Fruit fly (Drosophila melanogaster): ENCODE data around the gene Or67c.
A peak's percentile ranks its signal among the peaks of the same experiment; 100 is the strongest.

Or67c gene

dm6 chr3L:10271609-10272174 is 27.2 kb upstream of the Or67c start (continued):
- TF ChIP-seq E2f1 (GFP tag; IDR thresholded peaks at IDR 0.05) (no peak), Hand (GFP tag; optimal IDR thresholded peaks at IDR 0.05) (no peak), CG30431 (GFP tag; optimal IDR thresholded peaks at IDR 0.05) (no peak), CG18619 (GFP tag; optimal IDR thresholded peaks at IDR 0.05) (no peak), Drgx (GFP tag; IDR thresholded peaks at IDR 0.05) (no peak), tx (GFP tag; optimal IDR thresholded peaks at IDR 0.05) (no peak), CG15073 (GFP tag; optimal IDR thresholded peaks at IDR 0.05) (no peak), Med (GFP tag) (no peak), ara (GFP tag; IDR thresholded peaks at IDR 0.05) (no peak), CG15269 (tag; optimal IDR thresholded peaks at IDR 0.05) (no peak), jing (GFP tag; optimal IDR thresholded peaks at IDR 0.05) (no peak), CG17361 (GFP tag; IDR thresholded peaks at IDR 0.05) (no peak), gce (GFP tag; IDR thresholded peaks at IDR 0.05) (no peak), CG10959 (GFP tag; IDR thresholded peaks at IDR 0.05) (no peak), CG4854 (GFP tag; optimal IDR thresholded peaks at IDR 0.05) (no peak), tgo (GFP tag; IDR thresholded peaks at IDR 0.05) (no peak), CG5245 (GFP tag; optimal IDR thresholded peaks at IDR 0.05) (no peak), CG17802 (tag; optimal IDR thresholded peaks at IDR 0.05) (no peak), sima (GFP tag; optimal IDR thresholded peaks at IDR 0.05) (no peak), Xrp1 (GFP tag; IDR thresholded peaks at IDR 0.05) (no peak), CG2202 (tag; optimal IDR thresholded peaks at IDR 0.05) (no peak), gsb (GFP tag; IDR thresholded peaks at IDR 0.05) (no peak), pb (GFP tag; optimal IDR thresholded peaks at IDR 0.05) (no peak), lbe (GFP tag; optimal IDR thresholded peaks at IDR 0.05) (no peak), CG3847 (GFP tag; IDR thresholded peaks at IDR 0.05) (no peak), Hr51 (GFP tag; optimal IDR thresholded peaks at IDR 0.05) (no peak), lov (optimal IDR thresholded peaks at IDR 0.05) (no peak), lov (GFP tag; IDR thresholded peaks at IDR 0.05) (peak; percentile 18; the same call in 1 of the 3 replicates), Myb (GFP tag; optimal IDR thresholded peaks at IDR 0.05) (no peak), croc (GFP tag; conservative IDR thresholded peaks at IDR 0.05) (no peak), mirr (GFP tag; optimal IDR thresholded peaks at IDR 0.05) (no peak), CG18262 (tag; optimal IDR thresholded peaks at IDR 0.05) (peak; percentile 8), amos (GFP tag; IDR thresholded peaks at IDR 0.05; ENCODE audit: partially characterized antibody) (no peak), Lim3 (GFP tag; IDR thresholded peaks at IDR 0.05) (no peak), dmrt11E (tag; optimal IDR thresholded peaks at IDR 0.05) (no peak), Tbp (GFP tag; optimal IDR thresholded peaks at IDR 0.05) (no peak), aop (GFP tag; IDR thresholded peaks at IDR 0.05) (no peak), Nf-YC (tag; optimal IDR thresholded peaks at IDR 0.05) (peak; percentile 80), Rfx (GFP tag; IDR thresholded peaks at IDR 0.05) (no peak), CG11398 (GFP tag; optimal IDR thresholded peaks at IDR 0.05) (no peak), GATAe (GFP tag; conservative IDR thresholded peaks at IDR 0.05) (no peak), CG14710 (tag; optimal IDR thresholded peaks at IDR 0.05) (no peak), lilli (GFP tag; optimal IDR thresholded peaks at IDR 0.05) (no peak), sd (tag; optimal IDR thresholded peaks at IDR 0.05) (peak; percentile 21), cato (GFP tag; optimal IDR thresholded peaks at IDR 0.05; ENCODE audit: borderline replicate concordance) (no peak), Dek (tag; optimal IDR thresholded peaks at IDR 0.05) (no peak), Sox102F (GFP tag; optimal IDR thresholded peaks at IDR 0.05) (no peak), abd-A (tag; optimal IDR thresholded peaks at IDR 0.05) (peak; percentile 59), mam (GFP tag; optimal IDR thresholded peaks at IDR 0.05) (no peak), CG9727 (GFP tag; optimal IDR thresholded peaks at IDR 0.05) (no peak), CG12299 (tag; optimal IDR thresholded peaks at IDR 0.05) (no peak), CG11695 (GFP tag; IDR thresholded peaks at IDR 0.05) (no peak)
